Worm (Caenorhabditis elegans) whole organism, L4/young adult: ENCODE results near the gene akt-1.

Source experiments
- W03F9.2 ChIP-seq: fragments of 150-350 bp; optimal IDR thresholded peaks from 2 replicates; lab custom pipeline; 2014; ENCODE audit warnings: missing biosample characterization, missing genetic modification characterization
- dao-5 ChIP-seq: sonication (generic microtip); optimal IDR thresholded peaks from 2 replicates; lab custom pipeline; 2016; ENCODE audit warnings: missing genotype, missing genetic modification characterization, moderate library complexity, missing compliant biosample characterization
- him-1 ChIP-seq: sonication (generic microtip); optimal IDR thresholded peaks from 2 replicates; lab custom pipeline; 2016; ENCODE audit warnings: missing genotype, missing genetic modification reagents, missing genetic modification characterization, missing compliant biosample characterization

The akt-1 gene

ce11 chrV:10273837-10274236, 25.1 kb downstream of the akt-1 start:
- TF ChIP-seq W03F9.2 (no peak), him-1 (tag; lab: Kevin White, UChicago) (peak; percentile 46)

- TF ChIP-seq W03F9.2 (no peak), him-1 (tag; lab: Kevin White, UChicago) (no peak), dao-5 (tag; lab: Kevin White, UChicago) (no peak)
Observed at ce11 chrV:10275619-10276018, 26.9 kb downstream of the akt-1 start, which contains the start of gene Y22F5A.11. Gene Y22F5A.11 (minus strand): TSS chrV:10275646.

DNA sequence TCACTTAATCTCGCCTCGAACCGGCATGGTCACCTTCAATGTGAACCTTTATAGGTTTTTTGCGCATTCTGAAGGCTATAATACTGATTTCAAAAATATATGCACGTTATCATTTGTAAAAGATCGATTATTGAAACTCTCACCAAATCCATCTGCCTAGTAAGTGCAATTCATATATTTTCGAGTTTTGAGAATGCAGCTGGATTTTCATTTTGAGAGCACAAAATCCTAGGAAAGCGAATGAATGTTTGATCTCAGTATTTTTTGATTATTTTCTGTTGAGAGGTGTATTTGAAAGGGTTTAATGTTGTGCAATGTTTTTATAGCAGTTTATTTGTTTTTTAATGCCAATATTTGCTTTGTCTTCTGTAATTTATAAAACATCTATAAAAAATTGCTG, 27.3 kb downstream of the akt-1 start:
- no peak for TF ChIP-seq dao-5 (tag; lab: Kevin White, UChicago)
- no peak for TF ChIP-seq him-1 (tag; lab: Kevin White, UChicago)
- no peak for TF ChIP-seq W03F9.2

DNA sequence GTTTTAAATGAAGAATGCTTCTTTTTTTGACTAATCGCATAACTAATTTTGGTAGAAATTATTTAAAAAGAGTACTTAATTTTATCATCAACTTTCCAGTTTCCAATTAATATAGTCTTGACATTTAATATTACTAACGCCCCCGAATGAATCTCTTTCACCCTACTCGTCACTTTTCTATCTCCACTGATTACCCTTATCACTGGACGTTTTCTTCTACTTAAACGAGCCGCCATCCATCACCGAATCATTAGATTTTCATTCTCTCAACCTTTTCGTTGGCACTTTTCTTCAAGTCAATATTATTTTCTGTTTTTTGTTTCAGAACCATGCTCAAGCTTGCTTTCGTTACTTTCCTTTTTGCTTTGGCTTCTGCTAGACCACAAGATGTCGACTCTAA, 28.9 kb downstream of the akt-1 start, which contains the start of gene lys-1:
Gene lys-1, plus strand, starts transcription at position 326 of the 400 bp plus-strand sequence.
- TF ChIP-seq W03F9.2, result no peak
- TF ChIP-seq him-1 (tag; lab: Kevin White, UChicago), result no peak
- no peak for TF ChIP-seq dao-5 (tag; lab: Kevin White, UChicago)

ce11 chrV:10280112-10280511, 31.4 kb downstream of the akt-1 start:
- TF ChIP-seq W03F9.2, result no peak
- no peak for TF ChIP-seq him-1 (tag; lab: Kevin White, UChicago)
- TF ChIP-seq dao-5 (tag; lab: Kevin White, UChicago), result no peak

DNA sequence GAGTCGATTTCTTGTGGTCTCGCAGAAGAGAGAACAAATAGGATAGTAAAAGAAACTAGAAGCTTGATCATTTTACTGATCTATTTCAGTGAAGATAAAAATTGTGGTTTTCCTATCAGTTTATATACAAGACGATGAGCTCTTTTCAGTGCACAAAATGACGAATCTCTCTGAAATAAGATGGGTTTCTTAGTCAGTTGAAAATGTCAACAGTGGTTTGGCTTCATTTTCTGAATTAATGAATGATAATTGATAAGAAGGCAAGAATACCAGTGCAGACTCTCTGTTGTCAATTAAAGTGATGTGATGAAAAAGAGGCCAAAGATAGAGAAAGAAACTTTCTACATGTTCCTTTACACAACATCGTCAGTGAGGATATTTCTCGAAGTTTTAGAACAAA, 32.7 kb downstream of the akt-1 start, which contains the start of gene lys-2:
Gene lys-2, minus strand, starts transcription at position 101 of the 400 bp plus-strand sequence.
- no peak for TF ChIP-seq W03F9.2
- TF ChIP-seq him-1 (tag; lab: Kevin White, UChicago), result no peak
- TF ChIP-seq dao-5 (tag; lab: Kevin White, UChicago), result no peak

ce11 chrV:10283444-10283843, 34.7 kb downstream of the akt-1 start, which contains the start of gene lys-3:
Gene lys-3 (minus strand): TSS chrV:10283544.
- no peak for TF ChIP-seq dao-5 (tag; lab: Kevin White, UChicago)

DNA sequence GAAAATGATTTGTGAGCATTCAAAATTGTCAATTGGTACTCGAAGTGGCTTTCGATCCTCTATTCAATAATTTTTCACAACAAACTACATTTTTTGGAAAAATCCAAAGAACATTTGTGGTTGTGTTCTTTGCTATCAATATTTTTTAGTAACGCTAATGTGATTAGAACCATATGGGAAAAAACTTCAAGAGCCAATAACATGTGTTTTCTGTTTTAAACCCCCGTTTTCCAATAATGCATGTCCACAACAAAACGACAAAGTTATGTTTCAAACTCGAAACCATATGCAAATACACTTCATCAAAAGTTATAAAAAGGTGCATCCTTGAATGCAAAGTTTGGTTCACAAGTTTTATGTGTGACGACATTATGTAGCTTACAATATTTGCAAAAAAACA, 37.1 kb downstream of the akt-1 start:
- TF ChIP-seq dao-5 (tag; lab: Kevin White, UChicago), result no peak
- no peak for TF ChIP-seq W03F9.2
- no peak for TF ChIP-seq him-1 (tag; lab: Kevin White, UChicago)

ce11 chrV:10287260-10287659, 38.6 kb downstream of the akt-1 start, which contains the start of gene B0024.3:
Gene B0024.3 (plus strand): TSS chrV:10287560.
- TF ChIP-seq him-1 (tag; lab: Kevin White, UChicago) (no peak), dao-5 (tag; lab: Kevin White, UChicago) (no peak), W03F9.2 (no peak)

- no peak for TF ChIP-seq W03F9.2
- no peak for TF ChIP-seq dao-5 (tag; lab: Kevin White, UChicago)
- no peak for TF ChIP-seq him-1 (tag; lab: Kevin White, UChicago)
Observed at ce11 chrV:10289743-10290142, 41.0 kb downstream of the akt-1 start, which contains the start of gene B0024.15. Gene B0024.15 (plus strand): TSS chrV:10290043.

DNA sequence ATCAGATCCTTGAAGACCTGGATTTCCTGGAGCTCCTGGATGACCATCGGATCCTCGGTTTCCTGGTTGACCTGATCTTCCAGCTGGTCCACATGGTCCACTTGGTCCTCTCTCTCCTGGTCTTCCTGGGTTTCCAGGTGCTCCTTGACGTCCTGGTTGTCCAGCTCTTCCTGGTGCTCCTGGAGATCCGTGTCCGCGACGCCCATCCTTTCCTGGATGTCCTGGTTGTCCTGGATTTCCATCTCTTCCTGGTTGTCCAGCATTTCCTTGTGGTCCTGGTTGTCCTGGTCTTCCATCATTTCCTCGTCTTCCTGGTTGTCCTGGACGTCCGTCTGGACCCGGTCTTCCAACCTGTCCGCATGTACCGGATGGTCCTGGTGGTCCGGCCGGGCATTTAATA, 43.1 kb downstream of the akt-1 start:
- TF ChIP-seq him-1 (tag; lab: Kevin White, UChicago) (no peak), W03F9.2 (no peak), dao-5 (tag; lab: Kevin White, UChicago) (no peak)

- TF ChIP-seq him-1 (tag; lab: Kevin White, UChicago) (no peak), dao-5 (tag; lab: Kevin White, UChicago) (no peak), W03F9.2 (no peak)
Observed at ce11 chrV:10292819-10293357, 44.2 kb downstream of the akt-1 start, which contains the start of gene col-149. Gene col-149 (minus strand): TSS chrV:10292869.

DNA sequence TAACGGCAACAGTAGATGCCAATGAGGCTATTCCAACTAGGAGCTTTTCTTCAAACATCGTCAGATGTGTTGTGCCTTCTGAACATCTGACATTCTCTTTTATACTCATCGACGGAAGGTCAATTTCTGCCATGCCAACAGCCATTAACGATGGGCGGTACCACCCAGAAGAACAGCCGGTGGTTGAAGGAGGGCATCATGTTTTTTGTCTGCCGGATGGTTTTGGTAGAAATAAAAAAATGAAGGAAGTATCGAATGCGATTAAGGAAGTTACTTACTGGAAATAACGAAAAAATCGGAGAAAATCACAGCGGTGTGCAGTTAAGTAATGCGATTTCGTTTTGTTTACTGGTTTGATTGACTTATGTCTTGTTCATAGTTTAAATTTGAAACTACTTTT, 45.8 kb downstream of the akt-1 start, which contains the start of gene col-150:
Gene col-150, minus strand, starts transcription at position 101 of the 400 bp plus-strand sequence.
- TF ChIP-seq W03F9.2, result no peak
- TF ChIP-seq dao-5 (tag; lab: Kevin White, UChicago), result no peak
- TF ChIP-seq him-1 (tag; lab: Kevin White, UChicago), result no peak

DNA sequence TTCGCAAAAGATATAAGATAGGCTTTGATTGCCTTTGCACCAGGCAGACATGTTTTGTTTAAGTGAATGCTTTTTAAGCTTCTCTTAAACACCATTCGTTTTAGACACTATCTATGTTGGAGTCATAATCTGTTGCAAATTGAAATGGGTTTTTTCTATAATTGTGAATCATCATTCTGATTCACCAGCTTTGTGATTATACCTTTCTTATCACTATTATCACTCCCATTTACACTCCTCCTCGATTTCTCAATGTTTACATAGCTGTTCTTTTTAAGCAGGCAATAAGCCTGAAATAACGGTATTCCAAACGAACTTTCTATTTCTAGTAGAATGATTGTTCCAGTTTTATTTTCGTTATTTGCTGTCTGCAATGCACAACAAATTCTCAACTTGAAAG, 48.4 kb downstream of the akt-1 start, which contains the start of gene B0024.4:
Gene B0024.4, plus strand, starts transcription at position 301 of the 400 bp plus-strand sequence.
- TF ChIP-seq him-1 (tag; lab: Kevin White, UChicago), result no peak
- TF ChIP-seq dao-5 (tag; lab: Kevin White, UChicago), result no peak
- TF ChIP-seq W03F9.2, result no peak
